Worm (Caenorhabditis elegans): ENCODE measurements around the gene C04A2.15.

C04A2.15 gene

DNA sequence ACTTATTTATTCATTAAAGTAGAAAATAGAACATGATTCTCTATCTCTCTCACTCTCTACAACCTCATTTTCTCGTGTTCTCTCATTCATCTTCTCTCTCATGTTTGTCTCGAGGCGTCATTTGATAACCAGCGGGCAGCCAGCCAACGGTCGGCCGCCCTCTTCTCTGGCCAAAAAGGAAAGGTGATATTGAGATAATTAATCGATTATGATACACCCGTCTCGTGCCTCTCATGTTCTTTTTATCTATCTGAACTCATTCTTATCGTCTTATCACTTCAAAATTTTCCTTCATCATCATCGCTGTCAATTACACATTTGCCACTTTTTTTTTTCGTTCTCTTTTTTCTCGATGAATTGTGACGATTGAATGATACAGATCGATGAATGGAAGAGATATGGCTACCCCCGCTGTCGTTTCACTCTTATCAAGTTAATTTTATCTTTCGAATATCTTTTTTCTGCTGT lies 9.4 kb upstream of the C04A2.15 start (continued):
- TF ChIP-seq nhr-77 (tag; optimal IDR thresholded peaks at IDR 0.05) (no peak), tbx-2 (tag; optimal IDR thresholded peaks at IDR 0.05) (peak; percentile 83), ceh-16 (tag; optimal IDR thresholded peaks at IDR 0.05) (no peak), nhr-12 (tag; optimal IDR thresholded peaks at IDR 0.05) (no peak), nfya-1 (tag; optimal IDR thresholded peaks at IDR 0.05; ENCODE audit: insufficient read depth) (peak; percentile 85), lin-39 (tag; optimal IDR thresholded peaks at IDR 0.05) (peak; percentile 49), nhr-43 (tag; optimal IDR thresholded peaks at IDR 0.05; ENCODE audit: poor library complexity, severe bottlenecking) (peak; percentile 95), mml-1 (tag; optimal IDR thresholded peaks at IDR 0.05) (no peak)

ce11 chrII:6843211-6843610 lies 8.8 kb upstream of the C04A2.15 start:
- TF ChIP-seq egl-5 (tag; optimal IDR thresholded peaks at IDR 0.05) = peak; percentile 49
- TF ChIP-seq nhr-77 (tag; optimal IDR thresholded peaks at IDR 0.05) = no peak

- TF ChIP-seq lin-39 (tag; optimal IDR thresholded peaks at IDR 0.05) (peak; percentile 73), mml-1 (tag; optimal IDR thresholded peaks at IDR 0.05) (no peak), pha-4 (tag; optimal IDR thresholded peaks at IDR 0.05) (peak; percentile 27), egl-27 (tag; optimal IDR thresholded peaks at IDR 0.05) (peak; percentile 31), lin-15B (tag; optimal IDR thresholded peaks at IDR 0.05) (no peak), hmg-11 (tag; optimal IDR thresholded peaks at IDR 0.05) (peak; percentile 27), nfya-1 (tag; optimal IDR thresholded peaks at IDR 0.05; ENCODE audit: insufficient read depth) (peak; percentile 28), nhr-25 (tag; optimal IDR thresholded peaks at IDR 0.05) (peak; percentile 1), unc-62 (GFP tag; optimal IDR thresholded peaks at IDR 0.05) (peak; percentile 76), ama-1 (optimal IDR thresholded peaks at IDR 0.05) (no peak), nhr-12 (tag; optimal IDR thresholded peaks at IDR 0.05) (no peak)
Measured at ce11 chrII:6843680-6844079, 8.4 kb upstream of the C04A2.15 start.

DNA sequence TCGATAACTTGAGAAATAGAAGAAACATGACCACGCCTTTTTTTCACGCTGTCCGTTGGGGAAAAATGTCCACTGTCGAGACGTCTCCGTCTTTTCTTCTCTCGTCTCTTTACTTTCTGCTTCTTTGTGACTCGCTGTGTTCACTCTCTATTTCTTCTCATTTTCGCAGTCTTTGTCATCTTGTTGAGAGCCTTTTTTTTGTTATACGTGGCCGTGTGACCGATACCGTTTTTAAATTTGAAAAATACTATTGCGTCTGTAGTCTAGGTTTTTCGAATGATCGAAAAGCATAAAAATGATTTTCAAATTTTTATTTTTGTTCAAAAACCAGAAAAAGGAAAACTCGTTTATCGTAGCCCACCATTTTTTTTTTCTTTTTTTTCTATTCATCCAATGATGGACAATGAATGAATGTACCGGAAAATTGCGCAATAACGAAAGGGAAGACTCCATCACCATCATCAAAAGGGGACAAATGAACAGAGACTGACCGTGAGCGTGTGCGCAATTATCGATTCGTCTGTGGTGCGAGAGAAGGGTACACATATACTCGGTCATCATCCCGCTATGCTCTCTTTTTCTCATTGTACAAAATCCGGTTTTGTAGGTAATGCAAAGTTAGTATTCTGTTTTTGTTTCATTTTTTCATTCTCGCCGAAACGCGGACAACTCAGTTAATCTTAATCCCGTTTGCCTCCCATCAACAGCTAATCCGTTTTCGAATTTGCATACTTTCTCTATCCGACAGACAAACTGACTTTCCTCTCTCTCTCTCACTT lies 7.6 kb upstream of the C04A2.15 start:
- TF ChIP-seq elt-2 (tag; optimal IDR thresholded peaks at IDR 0.05) (no peak), unc-62 (GFP tag; optimal IDR thresholded peaks at IDR 0.05) (no peak), pha-4 (tag; optimal IDR thresholded peaks at IDR 0.05) (peak; percentile 69), aly-2 (tag; optimal IDR thresholded peaks at IDR 0.05) (no peak), elt-3 (tag; optimal IDR thresholded peaks at IDR 0.05) (no peak), ZK546.5 (tag; optimal IDR thresholded peaks at IDR 0.05) (no peak), nhr-237 (tag; optimal IDR thresholded peaks at IDR 0.05) (no peak), R02D3.7 (tag; optimal IDR thresholded peaks at IDR 0.05) (no peak), fos-1 (tag; optimal IDR thresholded peaks at IDR 0.05) (no peak), sea-2 (GFP tag; optimal IDR thresholded peaks at IDR 0.05) (no peak), zag-1 (tag; optimal IDR thresholded peaks at IDR 0.05) (no peak), nhr-67 (tag; optimal IDR thresholded peaks at IDR 0.05) (no peak), mdl-1 (tag; optimal IDR thresholded peaks at IDR 0.05) (no peak), nfya-1 (tag; optimal IDR thresholded peaks at IDR 0.05; ENCODE audit: insufficient read depth) (peak; percentile 17), ceh-16 (tag; optimal IDR thresholded peaks at IDR 0.05) (no peak), nhr-23 (tag; optimal IDR thresholded peaks at IDR 0.05) (peak; percentile 41)

DNA sequence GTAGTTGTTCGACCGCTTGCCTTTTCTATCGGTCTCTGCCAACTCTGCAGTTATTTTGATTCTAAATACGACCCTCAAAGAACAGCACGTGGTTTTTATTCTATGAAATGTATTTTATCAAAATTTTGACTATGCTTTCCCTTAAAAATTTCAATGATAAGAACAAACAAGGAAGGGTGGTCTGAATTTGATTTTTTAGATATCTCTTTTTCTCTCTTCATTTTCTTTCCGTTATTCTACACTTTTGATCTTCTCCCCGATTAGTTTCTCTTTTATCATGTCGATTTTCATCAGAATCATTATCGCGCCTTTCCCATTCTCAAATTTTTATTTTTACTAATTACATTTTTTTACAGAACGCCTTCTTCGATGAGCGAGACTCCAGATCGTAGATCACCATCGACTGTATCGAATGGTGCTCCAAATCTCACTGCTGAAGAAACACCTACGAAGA lies 7.0 kb upstream of the C04A2.15 start:
- TF ChIP-seq mdl-1 (tag; optimal IDR thresholded peaks at IDR 0.05) (no peak), elt-2 (tag; optimal IDR thresholded peaks at IDR 0.05) (peak; percentile 39), hmg-11 (tag; optimal IDR thresholded peaks at IDR 0.05) (no peak)

- no peak for TF ChIP-seq elt-1 (tag; optimal IDR thresholded peaks at IDR 0.05)
- no peak for TF ChIP-seq nfya-1 (tag; optimal IDR thresholded peaks at IDR 0.05; ENCODE audit: insufficient read depth)
- no peak for TF ChIP-seq lsy-12 (tag; optimal IDR thresholded peaks at IDR 0.05)
- TF ChIP-seq snpc-4 (tag; optimal IDR thresholded peaks at IDR 0.05) = no peak
- no peak for TF ChIP-seq lin-15B (tag; optimal IDR thresholded peaks at IDR 0.05)
- no peak for TF ChIP-seq tbx-2 (tag; optimal IDR thresholded peaks at IDR 0.05)
- TF ChIP-seq nhr-28 (tag; optimal IDR thresholded peaks at IDR 0.05) = no peak
- no peak for TF ChIP-seq mml-1 (tag; optimal IDR thresholded peaks at IDR 0.05)
- no peak for TF ChIP-seq elt-3 (tag; optimal IDR thresholded peaks at IDR 0.05)
- no peak for TF ChIP-seq nhr-43 (tag; optimal IDR thresholded peaks at IDR 0.05; ENCODE audit: poor library complexity, severe bottlenecking)
- no peak for TF ChIP-seq sea-2 (GFP tag; optimal IDR thresholded peaks at IDR 0.05)
- TF ChIP-seq ceh-16 (tag; optimal IDR thresholded peaks at IDR 0.05) = no peak
- TF ChIP-seq nhr-237 (tag; optimal IDR thresholded peaks at IDR 0.05) = no peak
- no peak for TF ChIP-seq R02D3.7 (tag; optimal IDR thresholded peaks at IDR 0.05)
- TF ChIP-seq ZK546.5 (tag; optimal IDR thresholded peaks at IDR 0.05) = no peak
Measured at ce11 chrII:6846723-6847122, 5.3 kb upstream of the C04A2.15 start.

All from whole organism, L3 larva.